Fruit fly (Drosophila melanogaster): Measurements from ENCODE around the gene Snx17.
A peak's percentile ranks its signal among the peaks of the same experiment; 100 is the strongest.

DNA sequence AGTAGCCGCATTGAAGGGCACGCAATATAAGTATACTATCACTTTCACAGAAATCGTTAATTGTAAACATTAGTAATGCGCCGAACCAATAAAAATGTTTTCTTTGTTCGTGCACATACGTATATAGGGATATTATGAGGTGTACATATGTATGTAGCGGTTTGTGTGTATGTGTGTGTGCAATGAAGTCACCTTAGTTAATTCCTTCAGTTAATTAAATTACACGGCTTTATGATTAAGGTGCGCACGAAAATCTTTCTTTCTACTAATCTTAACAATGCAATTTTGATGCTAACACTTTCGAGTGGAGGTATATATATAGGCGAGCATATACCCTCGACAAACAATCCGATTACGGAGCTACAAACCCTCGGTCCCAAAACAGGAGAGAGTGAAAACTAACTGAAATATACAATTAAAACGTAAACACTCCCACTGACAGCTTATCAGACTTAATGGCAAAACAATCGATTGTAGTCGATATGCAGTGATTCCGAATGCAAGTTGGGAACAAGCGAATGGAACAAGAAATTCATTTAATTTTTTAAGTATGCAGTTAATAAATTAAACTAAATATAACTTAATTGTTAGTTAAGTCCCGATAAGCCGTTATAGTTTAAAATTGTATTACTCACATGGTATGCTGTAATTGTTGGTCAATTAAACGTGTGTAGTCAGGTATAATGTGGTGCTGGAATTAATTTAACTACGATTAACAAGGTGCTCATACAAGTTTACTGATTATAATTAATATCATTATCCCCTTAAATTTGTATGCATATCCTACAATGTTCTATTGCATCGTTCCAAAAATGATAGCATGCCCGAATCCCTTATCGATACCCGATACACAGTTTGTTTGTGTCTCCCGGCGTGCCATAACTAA is 14.0 kb upstream of the Snx17 start, which contains the start of the genes Npc1a and Prosalpha6:
- TF ChIP-seq svp (GFP tag) (no peak), CG16779 (tag; optimal IDR thresholded peaks at IDR 0.05) (no peak), CG34406 (GFP tag; optimal IDR thresholded peaks at IDR 0.05) (no peak), net (GFP tag; optimal IDR thresholded peaks at IDR 0.05) (no peak), Hr38 (GFP tag; optimal IDR thresholded peaks at IDR 0.05) (no peak), Blimp-1 (GFP tag; optimal IDR thresholded peaks at IDR 0.05) (peak; percentile 43), lz (GFP tag; optimal IDR thresholded peaks at IDR 0.05) (peak; percentile 21), CG31627 (GFP tag; optimal IDR thresholded peaks at IDR 0.05) (peak; percentile 19), Sox15 (GFP tag; optimal IDR thresholded peaks at IDR 0.05) (no peak), vri (GFP tag; optimal IDR thresholded peaks at IDR 0.05) (peak; percentile 51), acj6 (GFP tag; optimal IDR thresholded peaks at IDR 0.05) (no peak), pdm3 (GFP tag; optimal IDR thresholded peaks at IDR 0.05) (no peak), CG9139 (GFP tag; optimal IDR thresholded peaks at IDR 0.05) (no peak), CG7368 (GFP tag; optimal IDR thresholded peaks at IDR 0.05) (no peak)

Measured in whole organism, prepupa.